Worm (Caenorhabditis elegans) whole organism, L4 larva: ENCODE data around the gene R07B7.12.

Experiments used
- F10B5.3 ChIP-seq: sonication (generic microtip); optimal IDR thresholded peaks from 2 replicates; lab custom pipeline; 2016; ENCODE audit warnings: mild to moderate bottlenecking, missing genetic modification characterization, missing compliant biosample characterization
- F37D6.2 ChIP-seq: sonication (generic microtip); optimal IDR thresholded peaks from 2 replicates; lab custom pipeline; 2016; ENCODE audit warnings: mild to moderate bottlenecking, missing genetic modification characterization, missing compliant biosample characterization
- Y48G9A.11 ChIP-seq: fragments of 200-800 bp; sonication (Bioruptor generic); IDR thresholded peaks from 2 replicates; pipeline ENCODE4 v1.3.6; 2022; ENCODE audit warnings: missing genetic modification reagents, missing genetic modification characterization, missing compliant biosample characterization
- ZK546.5 ChIP-seq, 2 experiments: sonication (generic microtip); optimal IDR thresholded peaks; 2 replicates each; lab custom pipeline; 2017; ENCODE audit warnings: missing biosample characterization in 2 of 2, missing genetic modification characterization in 2 of 2
- aha-1 ChIP-seq: fragments of 150-350 bp; peaks from one replicate; lab custom pipeline; 2014; ENCODE audit warnings: missing biosample characterization, missing genetic modification characterization
- aly-2 ChIP-seq: sonication (generic microtip); optimal IDR thresholded peaks from 2 replicates; lab custom pipeline; 2018; ENCODE audit warnings: missing biosample characterization, missing genetic modification characterization
- ama-1 ChIP-seq: fragments of 150-350 bp; optimal IDR thresholded peaks from 2 replicates; lab custom pipeline; 2014; ENCODE audit warnings: inconsistent platforms, mixed read lengths
- arid-1 ChIP-seq: fragments of 200-800 bp; sonication (Bioruptor generic); conservative IDR thresholded peaks from 2 replicates; pipeline ENCODE4 v1.3.6; 2022; ENCODE audit warnings: missing genetic modification reagents, missing genetic modification characterization, missing compliant biosample characterization
- ceh-28 ChIP-seq: fragments of 150-350 bp; optimal IDR thresholded peaks from 2 replicates; lab custom pipeline; 2014; ENCODE audit warnings: missing biosample characterization, missing genetic modification reagents, missing genetic modification characterization
- ceh-32 ChIP-seq: sonication (generic microtip); optimal IDR thresholded peaks from 2 replicates; lab custom pipeline; 2016; ENCODE audit warnings: mild to moderate bottlenecking, missing genetic modification characterization, missing compliant biosample characterization; ENCODE audit not compliant: poor library complexity
- ceh-44 ChIP-seq: fragments of 200-800 bp; sonication (Bioruptor generic); IDR thresholded peaks from 2 replicates; pipeline ENCODE4 v1.3.6; 2022; ENCODE audit warnings: missing genetic modification reagents, missing genetic modification characterization, missing compliant biosample characterization
- cey-2 ChIP-seq: sonication (generic microtip); optimal IDR thresholded peaks from 3 replicates; lab custom pipeline; 2017; ENCODE audit warnings: missing genetic modification characterization, mild to moderate bottlenecking, missing compliant biosample characterization, antibody characterized with exemption, borderline replicate concordance; ENCODE audit not compliant: insufficient read depth
- ctbp-1 ChIP-seq: fragments of 200-800 bp; sonication (Bioruptor generic); IDR thresholded peaks from 2 replicates; pipeline ENCODE4 v1.3.6; 2022; ENCODE audit warnings: missing genetic modification reagents, missing genetic modification characterization, missing compliant biosample characterization
- daf-16 ChIP-seq, 3 experiments: sonication (generic microtip); optimal IDR thresholded peaks; 2 replicates each; lab custom pipeline; 2016 to 2017; ENCODE audit warnings: missing genetic modification characterization in 3 of 3, missing genetic modification reagents in 3 of 3, mild to moderate bottlenecking in 2 of 3, missing compliant biosample characterization in 2 of 3, missing biosample characterization in 1 of 3, moderate library complexity in 1 of 3
- dmd-6 ChIP-seq: fragments of 200-800 bp; sonication (Bioruptor generic); IDR thresholded peaks from 2 replicates; pipeline ENCODE4 v1.3.6; 2022; ENCODE audit warnings: missing genetic modification reagents, missing genetic modification characterization, missing compliant biosample characterization
- dve-1 ChIP-seq: sonication (generic microtip); optimal IDR thresholded peaks from 2 replicates; lab custom pipeline; 2017; ENCODE audit warnings: antibody characterized with exemption, mild to moderate bottlenecking, missing genetic modification characterization, missing compliant biosample characterization; ENCODE audit not compliant: insufficient read depth
- egl-27 ChIP-seq: sonication (generic microtip); optimal IDR thresholded peaks from 3 replicates; lab custom pipeline; 2017; ENCODE audit warnings: missing biosample characterization, missing genetic modification reagents, missing genetic modification characterization
- egl-43 ChIP-seq: fragments of 200-800 bp; sonication (Bioruptor generic); IDR thresholded peaks from 2 replicates; pipeline ENCODE4 v1.3.6; 2022; ENCODE audit warnings: missing genetic modification reagents, missing genetic modification characterization, missing compliant biosample characterization
- gei-8 ChIP-seq: fragments of 200-800 bp; sonication (Bioruptor generic); optimal IDR thresholded peaks from 2 replicates; lab custom pipeline; 2018; ENCODE audit warnings: mild to moderate bottlenecking, missing genetic modification characterization, missing compliant biosample characterization
- hlh-11 ChIP-seq: fragments of 200-800 bp; sonication (Bioruptor generic); optimal IDR thresholded peaks from 2 replicates; lab custom pipeline; 2018; ENCODE audit warnings: mild to moderate bottlenecking, missing genetic modification characterization, missing compliant biosample characterization
- hlh-30 ChIP-seq: sonication (generic microtip); optimal IDR thresholded peaks from 2 replicates; lab custom pipeline; 2017; ENCODE audit warnings: antibody characterized with exemption, mild to moderate bottlenecking, missing genetic modification characterization, missing compliant biosample characterization; ENCODE audit not compliant: insufficient read depth
- hmg-1.1 ChIP-seq: fragments of 200-800 bp; sonication (Bioruptor generic); IDR thresholded peaks from 2 replicates; pipeline ENCODE4 v1.3.6; 2022; ENCODE audit warnings: missing genetic modification reagents, missing genetic modification characterization, missing compliant biosample characterization
- lin-13 ChIP-seq: fragments of 150-350 bp; optimal IDR thresholded peaks from 2 replicates; lab custom pipeline; 2014; ENCODE audit warnings: missing biosample characterization, missing genetic modification reagents, missing genetic modification characterization
- lsy-2 ChIP-seq, 2 experiments: fragments of 150-350 bp in 1 of 2; sonication (generic microtip) in 1 of 2; optimal IDR thresholded peaks; 2 replicates each; lab custom pipeline; 2014 to 2017; ENCODE audit warnings: missing biosample characterization in 2 of 2, missing genetic modification characterization in 2 of 2
- mdl-1 ChIP-seq, 2 experiments: fragments of 150-350 bp in 1 of 2; sonication (generic microtip) in 1 of 2; optimal IDR thresholded peaks; 2 replicates each; lab custom pipeline; 2014 to 2017; ENCODE audit warnings: missing biosample characterization in 2 of 2, missing genetic modification characterization in 2 of 2
- mdt-29 ChIP-seq: fragments of 200-800 bp; sonication (Bioruptor generic); IDR thresholded peaks from 2 replicates; pipeline ENCODE4 v1.3.6; 2022; ENCODE audit warnings: missing genetic modification reagents, missing genetic modification characterization, missing compliant biosample characterization
- mes-2 ChIP-seq: sonication (generic microtip); optimal IDR thresholded peaks from 2 replicates; lab custom pipeline; 2016; ENCODE audit warnings: missing genotype, mild to moderate bottlenecking, missing genetic modification characterization, missing compliant biosample characterization; ENCODE audit not compliant: poor library complexity, severe bottlenecking
- mxl-2 ChIP-seq: fragments of 200-800 bp; sonication (Bioruptor generic); conservative IDR thresholded peaks from 2 replicates; pipeline ENCODE4 v1.3.6; 2022; ENCODE audit warnings: missing genetic modification reagents, missing genetic modification characterization, missing compliant biosample characterization
- mxl-3 ChIP-seq: fragments of 200-800 bp; sonication (Bioruptor generic); optimal IDR thresholded peaks from 2 replicates; lab custom pipeline; 2018; ENCODE audit warnings: mild to moderate bottlenecking, missing genetic modification characterization, missing compliant biosample characterization
- nhr-11 ChIP-seq: fragments of 150-350 bp; optimal IDR thresholded peaks from 2 replicates; lab custom pipeline; 2014; ENCODE audit warnings: missing biosample characterization, missing genetic modification characterization
- nhr-111 ChIP-seq: fragments of 200-800 bp; sonication (Bioruptor generic); optimal IDR thresholded peaks from 2 replicates; lab custom pipeline; 2018; ENCODE audit warnings: mild to moderate bottlenecking, missing genetic modification characterization, missing compliant biosample characterization
- nhr-28 ChIP-seq: fragments of 150-350 bp; optimal IDR thresholded peaks from 2 replicates; lab custom pipeline; 2014; ENCODE audit warnings: missing biosample characterization, missing genetic modification characterization
- nhr-41 ChIP-seq: fragments of 200-800 bp; sonication (Bioruptor generic); IDR thresholded peaks from 2 replicates; pipeline ENCODE4 v1.3.6; 2022; ENCODE audit warnings: missing genetic modification reagents, missing genetic modification characterization, missing compliant biosample characterization
- nhr-48 ChIP-seq: sonication (generic microtip); optimal IDR thresholded peaks from 2 replicates; lab custom pipeline; 2016; ENCODE audit warnings: mild to moderate bottlenecking, missing genetic modification characterization, missing compliant biosample characterization
- nhr-6 ChIP-seq: fragments of 150-350 bp; optimal IDR thresholded peaks from 2 replicates; lab custom pipeline; 2014; ENCODE audit warnings: missing biosample characterization, missing genetic modification characterization
- pqm-1 ChIP-seq: sonication (generic microtip); optimal IDR thresholded peaks from 2 replicates; lab custom pipeline; 2017; ENCODE audit warnings: missing biosample characterization, missing genetic modification characterization
- skn-1 ChIP-seq: fragments of 150-350 bp; optimal IDR thresholded peaks from 2 replicates; lab custom pipeline; 2014; ENCODE audit warnings: missing biosample characterization, missing genetic modification characterization
- snpc-1.2 ChIP-seq: fragments of 200-800 bp; sonication (Bioruptor generic); IDR thresholded peaks from 2 replicates; pipeline ENCODE4 v1.3.6; 2022; ENCODE audit warnings: missing genetic modification reagents, missing genetic modification characterization, missing compliant biosample characterization
- snpc-4 ChIP-seq: fragments of 150-350 bp; optimal IDR thresholded peaks from 2 replicates; lab custom pipeline; 2014; ENCODE audit warnings: missing biosample characterization, missing genetic modification characterization
- spr-1 ChIP-seq: sonication (generic microtip); optimal IDR thresholded peaks from 2 replicates; lab custom pipeline; 2016; ENCODE audit warnings: mild to moderate bottlenecking, missing genetic modification characterization, missing compliant biosample characterization
- unc-130 ChIP-seq: sonication (generic microtip); optimal IDR thresholded peaks from 2 replicates; lab custom pipeline; 2016; ENCODE audit warnings: missing genetic modification reagents, missing genetic modification characterization, missing compliant biosample characterization
- ztf-7 ChIP-seq: fragments of 150-350 bp; optimal IDR thresholded peaks from 2 replicates; lab custom pipeline; 2014; ENCODE audit warnings: missing biosample characterization, missing genetic modification characterization

R07B7.12 gene

ce11 chrV:12063036-12063435, 25.8 kb upstream of the R07B7.12 start, which contains the start of gene clh-6 (continued):
- no peak for TF ChIP-seq spr-1 (tag; lab: Kevin White, UChicago)
- peak; percentile 25 for TF ChIP-seq lin-13
- TF ChIP-seq snpc-1.2 (GFP tag; lab: Robert Waterston, UW): no peak
- TF ChIP-seq mxl-3 (GFP tag; lab: Kevin White, UChicago): no peak
- no peak for TF ChIP-seq egl-27 (tag; lab: Kevin White, UChicago)
- no peak for TF ChIP-seq skn-1
- TF ChIP-seq gei-8 (GFP tag; lab: Kevin White, UChicago): no peak
- no peak for TF ChIP-seq ZK546.5 (tag; optimal IDR thresholded peaks at IDR 0.05; lab: Kevin White, UChicago)
- TF ChIP-seq ctbp-1 (GFP tag; lab: Robert Waterston, UW): no peak
- no peak for TF ChIP-seq pqm-1 (tag; lab: Kevin White, UChicago)
- TF ChIP-seq lsy-2 (tag; optimal IDR thresholded peaks at IDR 0.05; lab: Kevin White, UChicago): peak in 1 of 2 experiments; percentile 50
- TF ChIP-seq F10B5.3 (tag; lab: Kevin White, UChicago): no peak
- TF ChIP-seq ztf-7: no peak
- peak; percentile 71 for TF ChIP-seq ama-1 (lab: Kevin White, UChicago)
- peak; percentile 23; the same call in 1 of the 2 replicates for TF ChIP-seq Y48G9A.11
- no peak for TF ChIP-seq ceh-32 (tag; lab: Kevin White, UChicago)
- peak; percentile 15 for TF ChIP-seq nhr-6 (tag; lab: Kevin White, UChicago)
- TF ChIP-seq snpc-4 (tag; lab: Kevin White, UChicago): no peak
- TF ChIP-seq, all 104 proteins: peak for 14

ce11 chrV:12065369-12065768, 23.5 kb upstream of the R07B7.12 start, which contains the start of gene pqn-53:
pqn-53 (minus strand) TSS chrV:12065391.
- peak; percentile 14 for TF ChIP-seq dve-1
- TF ChIP-seq mdl-1 (tag; optimal IDR thresholded peaks at IDR 0.05; lab: Kevin White, UChicago): peak in 1 of 2 experiments; percentile 59
- 0 out of 2 replicates have a peak, but pooled peaks have one; percentile 15 for TF ChIP-seq hmg-1.1 (GFP tag; lab: Robert Waterston, UW)
- peak; percentile 27 for TF ChIP-seq ceh-28 (tag; lab: Kevin White, UChicago)
- TF ChIP-seq mes-2 (tag; lab: Kevin White, UChicago): peak; percentile 22
- 0 out of 2 replicates have a peak, but pooled peaks have one; percentile 8 for TF ChIP-seq dmd-6
- TF ChIP-seq mdt-29 (GFP tag; lab: Robert Waterston, UW): no peak
- no peak for TF ChIP-seq F37D6.2 (tag; lab: Kevin White, UChicago)
- peak; percentile 93 for TF ChIP-seq aha-1 (tag; lab: Kevin White, UChicago)
- peak; percentile 22 for TF ChIP-seq nhr-111 (GFP tag; lab: Kevin White, UChicago)
- TF ChIP-seq egl-43 (GFP tag; lab: Robert Waterston, UW): no peak
- TF ChIP-seq mxl-3 (GFP tag; lab: Kevin White, UChicago): peak; percentile 26
- no peak for TF ChIP-seq unc-130
- TF ChIP-seq nhr-11 (tag; lab: Kevin White, UChicago): peak; percentile 30
- TF ChIP-seq hlh-11 (tag; lab: Kevin White, UChicago): peak; percentile 28
- peak; percentile 41 for TF ChIP-seq hlh-30 (tag; lab: Kevin White, UChicago)
- peak; percentile 26 for TF ChIP-seq nhr-28
- 0 out of 2 replicates have a peak, but pooled peaks have one; percentile 11 for TF ChIP-seq arid-1 (GFP tag; lab: Robert Waterston, UW)
- TF ChIP-seq nhr-6 (tag; lab: Kevin White, UChicago): peak; percentile 62
- no peak for TF ChIP-seq cey-2 (tag; lab: Kevin White, UChicago)
- TF ChIP-seq lsy-2 (tag; optimal IDR thresholded peaks at IDR 0.05; lab: Kevin White, UChicago): peak in 1 of 2 experiments; percentile 13

- TF ChIP-seq aha-1 (tag; lab: Kevin White, UChicago) (peak; percentile 58), mxl-2 (GFP tag; lab: Robert Waterston, UW) (no peak), ceh-44 (no peak), lsy-2 (tag; optimal IDR thresholded peaks at IDR 0.05; lab: Kevin White, UChicago) (peak in 1 of 2 experiments; percentile 32), nhr-48 (tag; lab: Kevin White, UChicago) (no peak), nhr-41 (GFP tag; lab: Robert Waterston, UW) (no peak), hlh-30 (tag; lab: Kevin White, UChicago) (peak; percentile 85), aly-2 (no peak), daf-16 (GFP tag; optimal IDR thresholded peaks at IDR 0.05; lab: Kevin White, UChicago) (no peak), daf-16 (tag; optimal IDR thresholded peaks at IDR 0.05; lab: Kevin White, UChicago) (no peak)
Observed at ce11 chrV:12065859-12066258, 23.0 kb upstream of the R07B7.12 start.
